Worm (Caenorhabditis elegans) whole organism, L4/young adult: ENCODE measurements around the gene arle-14.

ENCODE experiments used
- W03F9.2 ChIP-seq: fragments of 150-350 bp; optimal IDR thresholded peaks from 2 replicates; lab custom pipeline; 2014; ENCODE audit warnings: missing biosample characterization, missing genetic modification characterization
- dao-5 ChIP-seq: sonication (generic microtip); optimal IDR thresholded peaks from 2 replicates; lab custom pipeline; 2016; ENCODE audit warnings: missing genotype, missing genetic modification characterization, moderate library complexity, missing compliant biosample characterization

ce11 chrIII:5693736-5694135, 1.0 kb downstream of the arle-14 start, which contains the start of gene B0336.13:
- no peak for TF ChIP-seq W03F9.2 (tag; lab: Kevin White, UChicago)
- no peak for TF ChIP-seq dao-5 (tag; lab: Kevin White, UChicago)
